Worm (Caenorhabditis elegans) whole organism, early embryonic: ENCODE results near the gene str-89.

Experiments
- B0310.2 ChIP-seq: sonication (generic microtip); optimal IDR thresholded peaks from 2 replicates; lab custom pipeline; 2016; ENCODE audit warnings: mild to moderate bottlenecking, missing genetic modification characterization, missing compliant biosample characterization
- hmg-4 ChIP-seq: fragments of 200-800 bp; sonication (Bioruptor generic); optimal IDR thresholded peaks from 2 replicates; lab custom pipeline; 2018; ENCODE audit warnings: mild to moderate bottlenecking, missing genetic modification characterization, missing compliant biosample characterization

- TF ChIP-seq B0310.2 (tag; lab: Kevin White, UChicago), result no peak
- TF ChIP-seq hmg-4 (GFP tag; lab: Kevin White, UChicago), result no peak
Observed at ce11 chrV:17714330-17714729, 45.7 kb downstream of the str-89 start, which contains the start of gene twk-33.
